Worm (Caenorhabditis elegans): Measurements from ENCODE around the gene C31H1.1.

Gene C31H1.1

DNA sequence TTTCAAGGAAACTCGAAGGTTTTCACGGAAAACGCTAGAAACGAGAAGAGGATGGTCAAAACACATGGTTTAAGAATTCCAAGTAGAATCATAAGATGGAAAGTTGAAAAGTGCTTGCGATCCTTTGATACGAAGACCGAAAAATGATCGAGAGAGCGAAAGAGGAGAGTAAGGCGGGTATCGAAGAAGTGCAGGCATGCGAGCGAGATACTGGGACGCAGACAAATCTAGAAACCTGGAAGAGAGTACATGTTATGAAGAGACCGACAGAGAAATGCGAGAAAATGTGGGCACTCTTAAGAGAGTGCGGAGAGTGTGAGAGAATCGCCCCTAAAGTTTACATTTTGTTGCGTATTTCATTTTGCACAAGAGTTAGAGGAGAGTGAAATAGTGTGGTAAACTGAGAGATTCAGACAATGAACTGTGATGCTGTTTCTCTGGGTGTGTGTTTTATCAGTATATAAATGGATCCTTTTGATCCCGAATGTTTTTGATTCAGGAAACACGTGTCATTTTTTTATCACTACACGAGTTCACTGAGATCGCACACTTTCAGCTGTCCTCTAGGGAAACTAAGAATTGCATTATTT, 43.2 kb upstream of the C31H1.1 start (continued):
- TF ChIP-seq nhr-77 (tag; optimal IDR thresholded peaks at IDR 0.05): peak; percentile 76
- TF ChIP-seq dsc-1 (tag; optimal IDR thresholded peaks at IDR 0.05): peak; percentile 61

DNA sequence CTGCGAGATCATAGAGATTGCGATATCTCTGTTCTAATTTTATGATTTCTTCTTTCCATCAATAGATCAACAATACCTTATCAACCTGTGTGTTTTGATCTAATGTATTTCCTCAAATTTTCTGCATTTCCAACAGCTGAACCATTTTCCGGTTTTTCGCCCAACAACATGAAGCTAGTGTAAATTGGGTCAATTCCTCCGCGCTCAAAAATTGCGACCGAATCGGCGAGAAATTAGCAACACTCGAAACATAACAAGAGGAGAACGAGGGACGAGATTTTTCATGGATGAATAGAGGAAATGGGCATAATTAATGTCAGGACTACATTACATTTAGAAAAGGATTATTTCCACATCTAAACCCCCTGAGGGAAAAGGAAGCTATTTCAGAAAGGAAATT, 42.4 kb upstream of the C31H1.1 start:
- TF ChIP-seq lin-14 (GFP tag; optimal IDR thresholded peaks at IDR 0.05): peak; percentile 31
- TF ChIP-seq blmp-1 (tag; optimal IDR thresholded peaks at IDR 0.05): peak; percentile 72
- no peak for TF ChIP-seq efl-1 (optimal IDR thresholded peaks at IDR 0.05)
- peak in 1 of 2 experiments; percentile 70 for TF ChIP-seq efl-1 (GFP tag; optimal IDR thresholded peaks at IDR 0.05 in 1 of 2)
- TF ChIP-seq unc-30 (tag; optimal IDR thresholded peaks at IDR 0.05): no peak
- TF ChIP-seq ceh-90 (tag; optimal IDR thresholded peaks at IDR 0.05): no peak
- peak; percentile 8 for TF ChIP-seq dsc-1 (tag; optimal IDR thresholded peaks at IDR 0.05)

DNA sequence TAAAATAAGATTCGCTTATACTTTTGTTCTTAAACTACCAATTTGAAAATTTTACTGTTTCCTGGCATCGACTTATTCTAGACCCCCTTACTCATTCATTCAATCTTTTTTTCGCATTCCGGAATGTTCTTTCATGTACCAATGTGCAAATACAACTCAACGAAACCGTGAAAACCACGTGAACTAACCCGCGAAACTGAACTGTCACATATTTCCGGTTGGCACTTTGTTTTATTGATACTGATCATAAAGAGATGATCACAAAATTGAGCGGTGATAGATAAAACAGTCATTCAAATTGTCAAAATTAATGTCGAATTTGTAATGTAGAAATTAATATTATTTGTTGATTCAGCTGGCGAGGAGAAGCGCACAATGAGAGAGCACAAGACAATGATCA, 41.3 kb upstream of the C31H1.1 start:
- TF ChIP-seq sup-37 (GFP tag; optimal IDR thresholded peaks at IDR 0.05): no peak
- TF ChIP-seq zag-1 (tag; optimal IDR thresholded peaks at IDR 0.05): no peak
- no peak for TF ChIP-seq pax-3 (tag; optimal IDR thresholded peaks at IDR 0.05)
- TF ChIP-seq C04F5.9 (tag; optimal IDR thresholded peaks at IDR 0.05): no peak
- TF ChIP-seq fos-1 (tag; optimal IDR thresholded peaks at IDR 0.05): no peak
- TF ChIP-seq ceh-90 (tag; optimal IDR thresholded peaks at IDR 0.05): no peak
- TF ChIP-seq lin-39 (tag; optimal IDR thresholded peaks at IDR 0.05): no peak
- TF ChIP-seq ama-1 (optimal IDR thresholded peaks at IDR 0.05): no peak
- TF ChIP-seq Y116A8C.19 (tag; optimal IDR thresholded peaks at IDR 0.05; ENCODE audit: borderline replicate concordance): no peak
- TF ChIP-seq tlp-1 (tag; optimal IDR thresholded peaks at IDR 0.05): no peak
- peak; percentile 57 for TF ChIP-seq nhr-20 (tag; optimal IDR thresholded peaks at IDR 0.05)
- TF ChIP-seq snu-23 (GFP tag; optimal IDR thresholded peaks at IDR 0.05): no peak
- no peak for TF ChIP-seq C16A3.4 (tag; optimal IDR thresholded peaks at IDR 0.05)
- no peak for TF ChIP-seq zip-4 (GFP tag; optimal IDR thresholded peaks at IDR 0.05)
- no peak for TF ChIP-seq egl-13 (tag; optimal IDR thresholded peaks at IDR 0.05)
- TF ChIP-seq dsc-1 (tag; optimal IDR thresholded peaks at IDR 0.05): no peak
- no peak for TF ChIP-seq lsy-2 (tag; optimal IDR thresholded peaks at IDR 0.05)
- no peak for TF ChIP-seq ceh-63 (GFP tag; optimal IDR thresholded peaks at IDR 0.05)
- peak; percentile 36 for TF ChIP-seq nhr-71 (tag; optimal IDR thresholded peaks at IDR 0.05)
- TF ChIP-seq irx-1 (tag; optimal IDR thresholded peaks at IDR 0.05): no peak
- no peak for TF ChIP-seq hlh-17 (GFP tag; optimal IDR thresholded peaks at IDR 0.05; ENCODE audit: borderline replicate concordance)
- no peak for TF ChIP-seq nhr-47 (tag; optimal IDR thresholded peaks at IDR 0.05)
- TF ChIP-seq nhr-19 (GFP tag; conservative IDR thresholded peaks at IDR 0.05): 0 out of 2 replicates have a peak, but pooled peaks have one; percentile 6
- no peak for TF ChIP-seq xbp-1 (tag; optimal IDR thresholded peaks at IDR 0.05)
- TF ChIP-seq ets-5 (GFP tag; IDR thresholded peaks at IDR 0.05): no peak
- TF ChIP-seq isw-1 (GFP tag; IDR thresholded peaks at IDR 0.05): no peak
- no peak for TF ChIP-seq aly-2 (tag; optimal IDR thresholded peaks at IDR 0.05)
- TF ChIP-seq ztf-4 (tag; optimal IDR thresholded peaks at IDR 0.05): no peak
- TF ChIP-seq mep-1 (tag; optimal IDR thresholded peaks at IDR 0.05): no peak
- TF ChIP-seq grh-1 (GFP tag; IDR thresholded peaks at IDR 0.05): no peak
- TF ChIP-seq egl-27 (tag; optimal IDR thresholded peaks at IDR 0.05): no peak
- no peak for TF ChIP-seq pag-3 (tag; optimal IDR thresholded peaks at IDR 0.05; ENCODE audit: borderline replicate concordance, insufficient read depth)
- peak; percentile 23 for TF ChIP-seq lin-14 (GFP tag; optimal IDR thresholded peaks at IDR 0.05)
- peak; percentile 77 for TF ChIP-seq elt-2 (tag; optimal IDR thresholded peaks at IDR 0.05)
- TF ChIP-seq nhr-28 (tag; optimal IDR thresholded peaks at IDR 0.05): no peak
- peak in 1 of 2 experiments; percentile 18 for TF ChIP-seq mdl-1 (tag; optimal IDR thresholded peaks at IDR 0.05)
- no peak for TF ChIP-seq unc-98 (GFP tag; IDR thresholded peaks at IDR 0.05)
- TF ChIP-seq unc-30 (tag; optimal IDR thresholded peaks at IDR 0.05): no peak
- TF ChIP-seq unc-86 (tag; optimal IDR thresholded peaks at IDR 0.05): no peak
- TF ChIP-seq lin-13 (GFP tag; optimal IDR thresholded peaks at IDR 0.05): no peak
- no peak for TF ChIP-seq hlh-4 (tag; optimal IDR thresholded peaks at IDR 0.05)
- TF ChIP-seq fkh-4 (tag; optimal IDR thresholded peaks at IDR 0.05; ENCODE audit: borderline replicate concordance): no peak
- no peak for TF ChIP-seq nhr-84 (tag; optimal IDR thresholded peaks at IDR 0.05)
- TF ChIP-seq nhr-90 (tag; optimal IDR thresholded peaks at IDR 0.05; ENCODE audit: poor library complexity): peak; percentile 34
- no peak for TF ChIP-seq fkh-8 (tag; optimal IDR thresholded peaks at IDR 0.05)

Measured in whole organism, L1 larva.